Worm (Caenorhabditis elegans) whole organism, late embryonic: Measurements from ENCODE around the gene egl-21.

ENCODE experiments used
- C08G9.2 ChIP-seq: sonication (generic microtip); optimal IDR thresholded peaks from 2 replicates; lab custom pipeline; 2016; ENCODE audit warnings: mild to moderate bottlenecking, missing genetic modification characterization, moderate library complexity, missing compliant biosample characterization
- C38D4.7 ChIP-seq: fragments of 200-800 bp; sonication (Bioruptor generic); optimal IDR thresholded peaks from 2 replicates; lab custom pipeline; 2018; ENCODE audit warnings: mild to moderate bottlenecking, missing genetic modification characterization, moderate library complexity, missing compliant biosample characterization
- F13H6.1 ChIP-seq: sonication (generic microtip); optimal IDR thresholded peaks from 2 replicates; lab custom pipeline; 2016; ENCODE audit warnings: missing genetic modification characterization, missing compliant biosample characterization
- K02D7.2 ChIP-seq: sonication (generic microtip); optimal IDR thresholded peaks from 2 replicates; lab custom pipeline; 2017; ENCODE audit warnings: mild to moderate bottlenecking, missing genetic modification characterization, missing compliant biosample characterization
- K09A11.1 ChIP-seq: sonication (generic microtip); optimal IDR thresholded peaks from 2 replicates; lab custom pipeline; 2017; ENCODE audit warnings: antibody characterized with exemption, mild to moderate bottlenecking, missing genetic modification characterization, missing compliant biosample characterization; ENCODE audit not compliant: insufficient read depth
- T23F11.4 ChIP-seq: fragments of 200-800 bp; sonication (Bioruptor generic); optimal IDR thresholded peaks from 2 replicates; lab custom pipeline; 2018; ENCODE audit warnings: mild to moderate bottlenecking, missing genetic modification characterization, missing compliant biosample characterization
- Y22D7AL.16 ChIP-seq: sonication (generic microtip); optimal IDR thresholded peaks from 2 replicates; lab custom pipeline; 2016; ENCODE audit warnings: missing genetic modification characterization, missing compliant biosample characterization
- ahr-1 ChIP-seq: sonication (generic microtip); optimal IDR thresholded peaks from 2 replicates; lab custom pipeline; 2016; ENCODE audit warnings: missing genetic modification characterization, missing compliant biosample characterization
- ceh-14 ChIP-seq: sonication (generic microtip); optimal IDR thresholded peaks from 2 replicates; lab custom pipeline; 2016; ENCODE audit warnings: missing genotype, missing genetic modification characterization, missing compliant biosample characterization
- ceh-18 ChIP-seq: sonication (generic microtip); optimal IDR thresholded peaks from 2 replicates; lab custom pipeline; 2016; ENCODE audit warnings: missing genetic modification characterization, missing compliant biosample characterization
- ceh-19 ChIP-seq: fragments of 200-800 bp; sonication (Bioruptor generic); optimal IDR thresholded peaks from 2 replicates; lab custom pipeline; 2018; ENCODE audit warnings: mild to moderate bottlenecking, missing genetic modification characterization, missing compliant biosample characterization
- ceh-2 ChIP-seq: sonication (generic microtip); optimal IDR thresholded peaks from 2 replicates; lab custom pipeline; 2016; ENCODE audit warnings: missing genotype, missing genetic modification characterization, missing compliant biosample characterization
- ceh-22 ChIP-seq: sonication (generic microtip); optimal IDR thresholded peaks from 2 replicates; lab custom pipeline; 2017; ENCODE audit warnings: missing biosample characterization, missing genetic modification characterization
- ceh-24 ChIP-seq: sonication (generic microtip); optimal IDR thresholded peaks from 2 replicates; lab custom pipeline; 2016; ENCODE audit warnings: mild to moderate bottlenecking, missing genetic modification characterization, missing compliant biosample characterization
- ceh-31 ChIP-seq: sonication (generic microtip); optimal IDR thresholded peaks from 2 replicates; lab custom pipeline; 2016; ENCODE audit warnings: missing genetic modification characterization, missing compliant biosample characterization
- ceh-34 ChIP-seq: sonication (generic microtip); optimal IDR thresholded peaks from 2 replicates; lab custom pipeline; 2016; ENCODE audit warnings: mild to moderate bottlenecking, missing genetic modification characterization, missing compliant biosample characterization
- ceh-48 ChIP-seq: sonication (generic microtip); optimal IDR thresholded peaks from 2 replicates; lab custom pipeline; 2016; ENCODE audit warnings: missing genetic modification characterization, inconsistent platforms, missing compliant biosample characterization
- che-1 ChIP-seq: sonication (generic microtip); optimal IDR thresholded peaks from 2 replicates; lab custom pipeline; 2016; ENCODE audit warnings: mild to moderate bottlenecking, missing genetic modification characterization, missing compliant biosample characterization
- dmd-4 ChIP-seq: sonication (generic microtip); optimal IDR thresholded peaks from 2 replicates; lab custom pipeline; 2016; ENCODE audit warnings: borderline replicate concordance, missing genetic modification characterization, missing compliant biosample characterization
- dve-1 ChIP-seq: sonication (generic microtip); optimal IDR thresholded peaks from 2 replicates; lab custom pipeline; 2017; ENCODE audit warnings: antibody characterized with exemption, mild to moderate bottlenecking, missing genetic modification characterization, missing compliant biosample characterization
- elt-2 ChIP-seq: sonication (generic microtip); optimal IDR thresholded peaks from 2 replicates; lab custom pipeline; 2016; ENCODE audit warnings: missing genetic modification reagents, missing genetic modification characterization, missing compliant biosample characterization
- elt-4 ChIP-seq: sonication (generic microtip); optimal IDR thresholded peaks from 2 replicates; lab custom pipeline; 2016; ENCODE audit warnings: missing genetic modification characterization, missing compliant biosample characterization
- ets-4 ChIP-seq: sonication (generic microtip); optimal IDR thresholded peaks from 2 replicates; lab custom pipeline; 2016; ENCODE audit warnings: missing genetic modification characterization, missing compliant biosample characterization
- fax-1 ChIP-seq: sonication (generic microtip); optimal IDR thresholded peaks from 2 replicates; lab custom pipeline; 2016; ENCODE audit warnings: missing genotype, missing genetic modification characterization, missing compliant biosample characterization
- gmeb-2 ChIP-seq: sonication (generic microtip); optimal IDR thresholded peaks from 2 replicates; lab custom pipeline; 2016; ENCODE audit warnings: missing genetic modification characterization, inconsistent platforms, missing compliant biosample characterization
- hlh-6 ChIP-seq: sonication (generic microtip); optimal IDR thresholded peaks from 2 replicates; lab custom pipeline; 2016; ENCODE audit warnings: missing genotype, missing genetic modification characterization, missing compliant biosample characterization
- hlh-8 ChIP-seq: sonication (generic microtip); optimal IDR thresholded peaks from 2 replicates; lab custom pipeline; 2016; ENCODE audit warnings: missing genotype, missing genetic modification characterization, missing compliant biosample characterization
- lim-6 ChIP-seq: sonication (generic microtip); optimal IDR thresholded peaks from 2 replicates; lab custom pipeline; 2016; ENCODE audit warnings: missing genetic modification characterization, missing compliant biosample characterization
- lin-11 ChIP-seq: fragments of 200-800 bp; sonication (Bioruptor generic); optimal IDR thresholded peaks from 2 replicates; lab custom pipeline; 2018; ENCODE audit warnings: mild to moderate bottlenecking, missing genetic modification characterization, missing compliant biosample characterization
- mec-3 ChIP-seq: sonication (generic microtip); optimal IDR thresholded peaks from 2 replicates; lab custom pipeline; 2016; ENCODE audit warnings: borderline replicate concordance, missing genetic modification characterization, missing compliant biosample characterization
- nhr-232 ChIP-seq: sonication (generic microtip); optimal IDR thresholded peaks from 2 replicates; lab custom pipeline; 2016; ENCODE audit warnings: missing genetic modification characterization, missing compliant biosample characterization
- pag-3 ChIP-seq: sonication (generic microtip); optimal IDR thresholded peaks from 2 replicates; lab custom pipeline; 2016; ENCODE audit warnings: missing compliant biosample characterization, missing genetic modification characterization, borderline replicate concordance
- pax-1 ChIP-seq: fragments of 150-350 bp; optimal IDR thresholded peaks from 2 replicates; lab custom pipeline; 2014; ENCODE audit warnings: missing biosample characterization, missing genetic modification characterization
- ref-2 ChIP-seq: sonication (generic microtip); optimal IDR thresholded peaks from 2 replicates; lab custom pipeline; 2016; ENCODE audit warnings: missing genetic modification characterization, missing compliant biosample characterization
- rnt-1 ChIP-seq: sonication (generic microtip); optimal IDR thresholded peaks from 2 replicates; lab custom pipeline; 2016; ENCODE audit warnings: missing genetic modification characterization, missing compliant biosample characterization
- sdc-2 ChIP-seq: sonication (generic microtip); optimal IDR thresholded peaks from 2 replicates; lab custom pipeline; 2016; ENCODE audit warnings: missing genotype, missing genetic modification characterization, missing compliant biosample characterization
- sox-4 ChIP-seq: sonication (generic microtip); optimal IDR thresholded peaks from 2 replicates; lab custom pipeline; 2017; ENCODE audit warnings: mild to moderate bottlenecking, missing genetic modification characterization, inconsistent platforms, missing compliant biosample characterization
- syd-9 ChIP-seq: sonication (generic microtip); optimal IDR thresholded peaks from 2 replicates; lab custom pipeline; 2016; ENCODE audit warnings: mild to moderate bottlenecking, missing genetic modification characterization, moderate library complexity, missing compliant biosample characterization
- tbx-2 ChIP-seq: sonication (generic microtip); optimal IDR thresholded peaks from 2 replicates; lab custom pipeline; 2016; ENCODE audit warnings: missing genetic modification characterization, missing compliant biosample characterization
- tbx-7 ChIP-seq: sonication (generic microtip); optimal IDR thresholded peaks from 2 replicates; lab custom pipeline; 2016; ENCODE audit warnings: missing genotype, missing genetic modification characterization, missing compliant biosample characterization
- ttx-3 ChIP-seq: sonication (generic microtip); optimal IDR thresholded peaks from 2 replicates; lab custom pipeline; 2016; ENCODE audit warnings: missing genetic modification reagents, missing genetic modification characterization, missing compliant biosample characterization
- unc-42 ChIP-seq: sonication (generic microtip); optimal IDR thresholded peaks from 2 replicates; lab custom pipeline; 2016; ENCODE audit warnings: missing genotype, missing genetic modification characterization, missing compliant biosample characterization
- unc-55 ChIP-seq: sonication (generic microtip); optimal IDR thresholded peaks from 2 replicates; lab custom pipeline; 2017; ENCODE audit warnings: missing biosample characterization, missing genetic modification reagents, missing genetic modification characterization
- zip-5 ChIP-seq: sonication (generic microtip); optimal IDR thresholded peaks from 2 replicates; lab custom pipeline; 2016; ENCODE audit warnings: missing genetic modification characterization, missing compliant biosample characterization

The egl-21 gene

DNA sequence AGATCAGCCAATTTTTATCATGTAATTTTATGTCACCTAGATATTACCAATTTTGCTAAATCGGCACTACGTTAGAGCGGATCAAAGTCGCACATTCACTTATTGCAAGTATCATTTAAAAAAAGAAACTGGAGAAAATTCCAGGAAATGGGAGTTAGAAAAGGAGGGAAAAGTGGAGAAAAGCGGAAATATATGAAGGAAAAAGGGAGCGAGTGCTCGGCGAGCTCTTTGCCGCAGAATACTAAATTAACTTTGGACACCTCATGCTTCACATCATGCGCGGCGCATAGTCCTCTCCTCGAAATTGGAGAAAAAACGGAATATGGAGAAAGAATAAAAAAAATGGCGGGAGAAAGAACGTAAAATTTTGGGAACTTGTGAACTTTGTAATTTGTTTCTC is 25.9 kb upstream of the egl-21 start:
- TF ChIP-seq ttx-3 (tag; lab: Kevin White, UChicago) (no peak), ceh-14 (tag; lab: Kevin White, UChicago) (no peak), unc-42 (tag; lab: Kevin White, UChicago) (peak; percentile 93)

DNA sequence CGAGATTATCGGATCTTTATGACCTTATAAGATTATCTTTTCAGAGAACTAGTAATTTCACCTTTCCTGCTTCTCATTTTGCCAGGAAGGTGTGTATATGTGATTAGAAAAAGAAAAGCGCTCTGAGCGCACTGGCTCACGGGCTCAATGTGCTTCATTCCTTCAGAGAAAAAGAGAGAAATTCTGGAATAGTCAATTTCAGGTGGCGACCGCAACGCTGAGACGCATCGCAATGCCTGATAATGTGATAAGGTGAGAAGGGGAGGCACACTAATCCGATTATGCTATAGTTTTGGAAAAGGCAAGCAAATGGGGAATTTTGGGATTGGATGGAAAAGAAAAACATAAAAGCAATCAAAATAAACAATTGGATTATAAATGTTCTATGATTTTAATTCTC is 24.4 kb upstream of the egl-21 start:
- TF ChIP-seq fax-1 (tag; lab: Kevin White, UChicago) (no peak), elt-2 (tag; lab: Kevin White, UChicago) (peak; percentile 59), unc-42 (tag; lab: Kevin White, UChicago) (peak; percentile 9)

DNA sequence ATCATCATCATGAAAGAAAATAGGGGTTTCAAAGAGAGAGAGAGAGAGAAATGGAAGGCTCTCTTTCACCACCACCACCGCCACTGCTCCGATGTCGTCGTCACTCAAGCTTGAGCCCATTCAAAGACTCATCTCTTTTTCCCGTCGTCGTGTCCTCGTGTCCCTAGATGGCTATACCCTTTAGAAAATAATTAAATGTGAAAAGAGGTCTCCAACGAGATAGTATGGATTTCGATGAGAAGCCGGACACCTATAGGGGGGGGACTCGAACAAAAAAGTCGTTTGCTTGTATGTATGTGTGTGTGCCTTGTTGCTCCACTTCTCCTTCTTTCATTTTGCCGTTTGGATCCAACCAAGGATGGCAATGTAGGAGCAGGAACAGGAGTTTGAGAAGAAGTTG is 23.4 kb upstream of the egl-21 start:
- TF ChIP-seq unc-42 (tag; lab: Kevin White, UChicago) (peak; percentile 38), syd-9 (tag; lab: Kevin White, UChicago) (no peak), ceh-14 (tag; lab: Kevin White, UChicago) (peak; percentile 69), tbx-7 (tag; lab: Kevin White, UChicago) (no peak), fax-1 (tag; lab: Kevin White, UChicago) (peak; percentile 42), tbx-2 (tag; lab: Kevin White, UChicago) (no peak), ceh-31 (tag; lab: Kevin White, UChicago) (peak; percentile 39), T23F11.4 (GFP tag; lab: Kevin White, UChicago) (no peak), pag-3 (tag; lab: Kevin White, UChicago) (no peak), ahr-1 (no peak)

DNA sequence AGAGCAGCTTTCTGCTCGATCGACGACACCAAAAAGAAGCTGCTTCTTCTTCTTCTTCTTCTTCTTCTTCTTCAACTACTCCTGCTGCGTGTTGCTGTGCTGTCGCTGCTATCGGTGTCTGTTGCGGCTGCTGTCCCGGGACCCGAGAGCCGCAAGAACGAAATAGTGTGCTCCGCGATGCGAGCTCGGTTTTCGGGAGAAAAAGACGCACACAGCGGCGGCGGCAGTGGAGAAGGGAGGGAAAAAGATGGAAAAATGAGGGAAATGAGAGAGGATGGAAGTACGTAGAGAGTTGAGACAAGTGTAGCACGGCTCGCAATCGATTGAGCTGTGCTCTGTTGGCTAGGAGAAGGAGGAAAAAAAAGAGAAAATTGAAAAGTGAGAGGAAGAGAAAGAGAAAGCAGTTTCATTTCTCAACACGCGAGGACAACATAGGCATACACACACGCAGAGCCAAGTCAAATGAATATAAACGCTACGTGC is 22.1 kb upstream of the egl-21 start:
- TF ChIP-seq ceh-24 (tag; lab: Kevin White, UChicago) (no peak), fax-1 (tag; lab: Kevin White, UChicago) (peak; percentile 82), C08G9.2 (tag; lab: Kevin White, UChicago) (peak; percentile 29), ceh-14 (tag; lab: Kevin White, UChicago) (peak; percentile 83), sox-4 (tag; lab: Kevin White, UChicago) (peak; percentile 27), pax-1 (tag; lab: Kevin White, UChicago) (no peak), K09A11.1 (tag; lab: Kevin White, UChicago) (peak; percentile 30), ceh-22 (tag; lab: Kevin White, UChicago) (no peak), rnt-1 (peak; percentile 70), nhr-232 (no peak), C38D4.7 (no peak), che-1 (tag; lab: Kevin White, UChicago) (peak; percentile 19), unc-42 (tag; lab: Kevin White, UChicago) (peak; percentile 82), pag-3 (tag; lab: Kevin White, UChicago) (no peak), lin-11 (tag; lab: Kevin White, UChicago) (no peak), elt-2 (tag; lab: Kevin White, UChicago) (no peak), ets-4 (tag; lab: Kevin White, UChicago) (peak; percentile 6), K02D7.2 (tag; lab: Kevin White, UChicago) (peak; percentile 3), tbx-2 (tag; lab: Kevin White, UChicago) (peak; percentile 58), tbx-7 (tag; lab: Kevin White, UChicago) (no peak), mec-3 (tag; lab: Kevin White, UChicago) (peak; percentile 65), ceh-48 (tag; lab: Kevin White, UChicago) (peak; percentile 70), ref-2 (tag; lab: Kevin White, UChicago) (peak; percentile 29), elt-4 (no peak), ceh-34 (tag; lab: Kevin White, UChicago) (peak; percentile 81), Y22D7AL.16 (tag; lab: Kevin White, UChicago) (peak; percentile 50), ceh-18 (peak; percentile 94), zip-5 (tag; lab: Kevin White, UChicago) (no peak), sdc-2 (tag; lab: Kevin White, UChicago) (peak; percentile 36), ceh-2 (tag; lab: Kevin White, UChicago) (peak; percentile 23), syd-9 (tag; lab: Kevin White, UChicago) (peak; percentile 20), dve-1 (tag; lab: Kevin White, UChicago) (peak; percentile 10), unc-55 (GFP tag; lab: Kevin White, UChicago) (peak; percentile 86), ceh-19 (GFP tag; lab: Kevin White, UChicago) (peak; percentile 57), hlh-8 (tag; lab: Kevin White, UChicago) (peak; percentile 29), lim-6 (tag; lab: Kevin White, UChicago) (no peak), hlh-6 (tag; lab: Kevin White, UChicago) (peak; percentile 32), ceh-31 (tag; lab: Kevin White, UChicago) (peak; percentile 79), dmd-4 (tag; lab: Kevin White, UChicago) (peak; percentile 46), gmeb-2 (tag; lab: Kevin White, UChicago) (no peak), F13H6.1 (tag; lab: Kevin White, UChicago) (peak; percentile 4)
